Worm (Caenorhabditis elegans): ENCODE measurements around the gene gpa-5.

DNA sequence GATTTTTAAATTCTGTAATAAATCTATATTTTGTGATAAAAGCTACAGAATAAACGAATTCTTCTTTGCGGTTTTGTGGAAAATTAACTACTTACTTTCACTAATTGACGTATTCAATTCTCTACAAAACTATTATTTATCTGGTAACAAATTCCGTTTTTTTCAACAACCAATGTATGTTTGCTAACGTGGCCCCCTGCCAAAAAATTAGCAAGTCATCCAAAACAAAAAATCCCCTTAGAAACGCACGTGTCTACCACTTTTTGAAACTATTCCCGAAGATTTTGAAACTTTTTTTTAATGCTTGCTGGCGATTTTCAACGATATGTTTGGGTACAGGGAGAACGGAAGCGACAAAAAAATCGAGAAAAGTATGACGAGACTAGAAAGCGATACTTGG lies 35.9 kb downstream of the gpa-5 start, which contains the start of gene F49H12.2:
- TF ChIP-seq efl-1 (optimal IDR thresholded peaks at IDR 0.05) = no peak
- no peak for TF ChIP-seq efl-1 (GFP tag; optimal IDR thresholded peaks at IDR 0.05 in 1 of 2)
- TF ChIP-seq unc-62 (GFP tag; optimal IDR thresholded peaks at IDR 0.05) = no peak
- TF ChIP-seq nhr-77 (tag; optimal IDR thresholded peaks at IDR 0.05) = no peak
- TF ChIP-seq lin-13 (GFP tag; optimal IDR thresholded peaks at IDR 0.05) = no peak
- no peak for TF ChIP-seq alr-1 (tag; optimal IDR thresholded peaks at IDR 0.05; ENCODE audit: borderline replicate concordance)
- TF ChIP-seq ceh-63 (GFP tag; optimal IDR thresholded peaks at IDR 0.05) = no peak
- no peak for TF ChIP-seq grh-1 (GFP tag; IDR thresholded peaks at IDR 0.05)
- no peak for TF ChIP-seq elt-2 (tag; optimal IDR thresholded peaks at IDR 0.05)
- TF ChIP-seq zag-1 (tag; optimal IDR thresholded peaks at IDR 0.05) = no peak
- no peak for TF ChIP-seq jun-1 (tag; optimal IDR thresholded peaks at IDR 0.05)
- TF ChIP-seq lin-14 (GFP tag; optimal IDR thresholded peaks at IDR 0.05) = no peak
- no peak for TF ChIP-seq mab-9 (GFP tag; IDR thresholded peaks at IDR 0.05)
- no peak for TF ChIP-seq ces-1 (GFP tag; optimal IDR thresholded peaks at IDR 0.05)
- TF ChIP-seq nhr-76 (tag; optimal IDR thresholded peaks at IDR 0.05) = no peak

All from whole organism, L1 larva.